Fruit fly (Drosophila melanogaster) whole organism, prepupa: ENCODE results near the gene CG32354.

Source experiments
- CG10669 ChIP-seq: fragments of 200-800 bp; sonication (Bioruptor generic); optimal IDR thresholded peaks from 3 replicates; lab custom pipeline; 2018; ENCODE audit warnings: missing biosample characterization, mild to moderate bottlenecking, missing genetic modification characterization, moderate library complexity
- CG31627 ChIP-seq: fragments of 200-800 bp; sonication (Bioruptor generic); optimal IDR thresholded peaks from 3 replicates; lab custom pipeline; 2016; ENCODE audit warnings: missing biosample characterization, missing genetic modification characterization
- CG6808 ChIP-seq: fragments of 200-800 bp; sonication (Bioruptor generic); optimal IDR thresholded peaks from 3 replicates; lab custom pipeline; 2017; ENCODE audit warnings: missing biosample characterization, missing genetic modification characterization, mild to moderate bottlenecking, moderate library complexity, missing genetic modification reagents
- CG6854 ChIP-seq: fragments of 200-800 bp; sonication (Bioruptor generic); optimal IDR thresholded peaks from 2 replicates; lab custom pipeline; 2017; ENCODE audit warnings: missing biosample characterization, mild to moderate bottlenecking, missing genetic modification characterization
- Gug ChIP-seq: fragments of 200-800 bp; sonication (Bioruptor generic); IDR thresholded peaks from 2 replicates; pipeline ENCODE4 v1.3.6; 2022; ENCODE audit warnings: missing biosample characterization, missing genetic modification characterization
- Hr4 ChIP-seq: fragments of 200-800 bp; sonication (Bioruptor generic); optimal IDR thresholded peaks from 3 replicates; lab custom pipeline; 2016; ENCODE audit warnings: missing biosample characterization, missing genetic modification characterization
- Met ChIP-seq: fragments of 200-800 bp; sonication (Bioruptor generic); optimal IDR thresholded peaks from 3 replicates; lab custom pipeline; 2016; ENCODE audit warnings: missing biosample characterization, missing genetic modification characterization
- OdsH ChIP-seq: fragments of 200-800 bp; sonication (Bioruptor generic); optimal IDR thresholded peaks from 3 replicates; lab custom pipeline; 2016; ENCODE audit warnings: missing biosample characterization, missing genetic modification characterization
- Sox14 ChIP-seq: fragments of 200-800 bp; sonication (Bioruptor generic); optimal IDR thresholded peaks from 3 replicates; lab custom pipeline; 2016; ENCODE audit warnings: missing biosample characterization, missing genetic modification characterization
- acj6 ChIP-seq: fragments of 200-800 bp; sonication (Bioruptor generic); optimal IDR thresholded peaks from 3 replicates; lab custom pipeline; 2016; ENCODE audit warnings: missing biosample characterization, missing genetic modification characterization
- pdm3 ChIP-seq: fragments of 200-800 bp; sonication (Bioruptor generic); optimal IDR thresholded peaks from 3 replicates; lab custom pipeline; 2016; ENCODE audit warnings: missing biosample characterization, missing genetic modification characterization
- vri ChIP-seq: fragments of 200-800 bp; sonication (Bioruptor generic); optimal IDR thresholded peaks from 3 replicates; lab custom pipeline; 2016; ENCODE audit warnings: missing biosample characterization, mild to moderate bottlenecking, missing genetic modification characterization

DNA sequence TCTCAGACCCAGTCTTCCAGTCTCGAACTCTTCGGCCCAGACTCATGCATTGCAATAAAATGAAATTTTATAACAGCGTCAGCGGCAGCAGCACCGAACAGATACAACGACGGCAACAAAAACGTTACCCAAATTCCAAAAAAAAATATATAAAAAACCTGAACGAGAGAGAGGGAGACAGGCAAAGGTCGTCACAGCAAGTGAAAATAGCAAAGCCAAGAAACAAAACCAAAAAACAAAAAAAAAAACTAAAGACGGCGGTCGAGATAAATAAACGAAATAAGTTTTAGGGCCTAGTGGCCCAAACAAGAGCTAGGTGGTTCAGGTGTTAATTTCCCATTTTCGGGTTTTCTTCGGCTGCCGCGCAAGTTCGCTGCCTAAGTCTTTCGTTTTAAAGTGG is 47.9 kb downstream of the CG32354 start:
- TF ChIP-seq Hr4 (GFP tag; lab: Kevin White, UChicago) (no peak), pdm3 (GFP tag; lab: Kevin White, UChicago) (no peak), CG10669 (GFP tag; lab: Kevin White, UChicago) (no peak), CG6854 (no peak), acj6 (GFP tag; lab: Kevin White, UChicago) (no peak), OdsH (GFP tag; lab: Kevin White, UChicago) (no peak), CG6808 (GFP tag; lab: Kevin White, UChicago) (no peak), Sox14 (GFP tag; lab: Kevin White, UChicago) (no peak), CG31627 (GFP tag; lab: Kevin White, UChicago) (no peak), vri (GFP tag; lab: Kevin White, UChicago) (no peak), Met (GFP tag; lab: Kevin White, UChicago) (no peak), Gug (no peak)
